Worm (Caenorhabditis elegans) whole organism, midembryonic: ENCODE data around the gene Y6D1A.1.

Experiments used
- cog-1 ChIP-seq: sonication (generic microtip); optimal IDR thresholded peaks from 2 replicates; lab custom pipeline; 2016; ENCODE audit warnings: missing genetic modification characterization, missing compliant biosample characterization
- flt-1 ChIP-seq: fragments of 200-800 bp; sonication (Bioruptor generic); IDR thresholded peaks from 2 replicates; pipeline ENCODE4 v1.3.6; 2022; ENCODE audit warnings: missing genetic modification characterization, missing compliant biosample characterization

DNA sequence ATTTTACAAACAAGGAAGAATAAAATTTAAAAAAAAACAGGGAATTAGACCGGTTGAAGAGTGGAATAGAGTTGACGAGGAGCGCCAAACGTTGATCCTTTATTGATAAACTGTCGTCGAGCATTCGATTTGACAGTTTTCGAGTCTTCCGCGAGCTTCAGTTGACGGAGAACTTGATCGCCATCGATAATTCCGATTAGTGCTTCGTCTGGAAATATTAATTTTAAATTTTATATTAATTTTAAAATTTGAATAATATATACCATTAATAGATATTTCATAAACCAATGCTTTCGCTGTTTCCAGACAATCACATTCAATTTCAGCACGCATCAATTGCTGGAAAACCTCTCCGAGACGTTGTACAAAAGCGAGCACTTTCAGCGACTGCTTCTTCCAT is 42.2 kb upstream of the Y6D1A.1 start, which contains the start of gene K12D12.4:
- TF ChIP-seq cog-1 (no peak), flt-1 (GFP tag; lab: Robert Waterston, UW) (no peak)
